Worm (Caenorhabditis elegans) whole organism, L4 larva: ENCODE measurements around the gene srab-23.

ENCODE experiments used
- T26A8.4 ChIP-seq: fragments of 200-800 bp; sonication (Bioruptor generic); IDR thresholded peaks from 2 replicates; pipeline ENCODE4 v1.3.6; 2022; ENCODE audit warnings: missing genetic modification characterization, missing compliant biosample characterization
- Y105C5A.15 ChIP-seq: fragments of 200-800 bp; sonication (Bioruptor generic); IDR thresholded peaks from 2 replicates; pipeline ENCODE4 v1.3.6; 2022; ENCODE audit warnings: missing genetic modification characterization, missing compliant biosample characterization
- ZK546.5 ChIP-seq, 2 experiments: sonication (generic microtip); optimal IDR thresholded peaks; 2 replicates each; lab custom pipeline; 2017; ENCODE audit warnings: missing biosample characterization in 2 of 2, missing genetic modification characterization in 2 of 2
- aha-1 ChIP-seq: fragments of 150-350 bp; peaks from one replicate; lab custom pipeline; 2014; ENCODE audit warnings: missing biosample characterization, missing genetic modification characterization
- ama-1 ChIP-seq: fragments of 150-350 bp; optimal IDR thresholded peaks from 2 replicates; lab custom pipeline; 2014; ENCODE audit warnings: inconsistent platforms, mixed read lengths
- arid-1 ChIP-seq: fragments of 200-800 bp; sonication (Bioruptor generic); conservative IDR thresholded peaks from 2 replicates; pipeline ENCODE4 v1.3.6; 2022; ENCODE audit warnings: missing genetic modification reagents, missing genetic modification characterization, missing compliant biosample characterization
- ceh-28 ChIP-seq: fragments of 150-350 bp; optimal IDR thresholded peaks from 2 replicates; lab custom pipeline; 2014; ENCODE audit warnings: missing biosample characterization, missing genetic modification reagents, missing genetic modification characterization
- ces-1 ChIP-seq: fragments of 150-350 bp; sonication (generic microtip); optimal IDR thresholded peaks from 4 replicates; lab custom pipeline; 2014; ENCODE audit warnings: missing biosample characterization, missing genetic modification reagents, missing genetic modification characterization
- daf-12 ChIP-seq: fragments of 150-350 bp; optimal IDR thresholded peaks from 2 replicates; lab custom pipeline; 2014; ENCODE audit warnings: missing biosample characterization, missing genetic modification reagents, missing genetic modification characterization
- daf-16 ChIP-seq, 3 experiments: sonication (generic microtip); optimal IDR thresholded peaks; 2 replicates each; lab custom pipeline; 2016 to 2017; ENCODE audit warnings: missing genetic modification characterization in 3 of 3, missing genetic modification reagents in 3 of 3, mild to moderate bottlenecking in 2 of 3, missing compliant biosample characterization in 2 of 3, missing biosample characterization in 1 of 3, moderate library complexity in 1 of 3
- daf-19 ChIP-seq: fragments of 200-800 bp; sonication (Bioruptor generic); conservative IDR thresholded peaks from 2 replicates; pipeline ENCODE4 v1.3.6; 2022; ENCODE audit warnings: missing genetic modification characterization, missing compliant biosample characterization
- dmd-9 ChIP-seq: fragments of 200-800 bp; sonication (Bioruptor generic); IDR thresholded peaks from 2 replicates; pipeline ENCODE4 v1.3.6; 2022; ENCODE audit warnings: missing genetic modification reagents, missing genetic modification characterization, missing compliant biosample characterization
- egl-27 ChIP-seq: sonication (generic microtip); optimal IDR thresholded peaks from 3 replicates; lab custom pipeline; 2017; ENCODE audit warnings: missing biosample characterization, missing genetic modification reagents, missing genetic modification characterization
- gei-8 ChIP-seq: fragments of 200-800 bp; sonication (Bioruptor generic); optimal IDR thresholded peaks from 2 replicates; lab custom pipeline; 2018; ENCODE audit warnings: mild to moderate bottlenecking, missing genetic modification characterization, missing compliant biosample characterization
- hlh-30 ChIP-seq: sonication (generic microtip); optimal IDR thresholded peaks from 2 replicates; lab custom pipeline; 2017; ENCODE audit warnings: antibody characterized with exemption, mild to moderate bottlenecking, missing genetic modification characterization, missing compliant biosample characterization; ENCODE audit not compliant: insufficient read depth
- jun-1 ChIP-seq: fragments of 150-350 bp; optimal IDR thresholded peaks from 2 replicates; lab custom pipeline; 2014; ENCODE audit warnings: missing biosample characterization, missing genetic modification reagents, missing genetic modification characterization
- lim-7 ChIP-seq: fragments of 200-800 bp; sonication (Bioruptor generic); IDR thresholded peaks from 2 replicates; pipeline ENCODE4 v1.3.6; 2022; ENCODE audit warnings: missing genetic modification characterization, missing compliant biosample characterization
- lin-13 ChIP-seq: fragments of 150-350 bp; optimal IDR thresholded peaks from 2 replicates; lab custom pipeline; 2014; ENCODE audit warnings: missing biosample characterization, missing genetic modification reagents, missing genetic modification characterization
- lin-38 ChIP-seq: fragments of 200-800 bp; sonication (Bioruptor generic); IDR thresholded peaks from 2 replicates; pipeline ENCODE4 v1.3.6; 2022; ENCODE audit warnings: missing genetic modification reagents, missing genetic modification characterization, missing compliant biosample characterization
- lir-3 ChIP-seq: sonication (generic microtip); optimal IDR thresholded peaks from 2 replicates; lab custom pipeline; 2016; ENCODE audit warnings: mild to moderate bottlenecking, missing genetic modification characterization, missing compliant biosample characterization
- lsy-2 ChIP-seq, 2 experiments: fragments of 150-350 bp in 1 of 2; sonication (generic microtip) in 1 of 2; optimal IDR thresholded peaks; 2 replicates each; lab custom pipeline; 2014 to 2017; ENCODE audit warnings: missing biosample characterization in 2 of 2, missing genetic modification characterization in 2 of 2
- mdl-1 ChIP-seq, 2 experiments: fragments of 150-350 bp in 1 of 2; sonication (generic microtip) in 1 of 2; optimal IDR thresholded peaks; 2 replicates each; lab custom pipeline; 2014 to 2017; ENCODE audit warnings: missing biosample characterization in 2 of 2, missing genetic modification characterization in 2 of 2
- mdt-29 ChIP-seq: fragments of 200-800 bp; sonication (Bioruptor generic); IDR thresholded peaks from 2 replicates; pipeline ENCODE4 v1.3.6; 2022; ENCODE audit warnings: missing genetic modification reagents, missing genetic modification characterization, missing compliant biosample characterization
- mes-2 ChIP-seq: sonication (generic microtip); optimal IDR thresholded peaks from 2 replicates; lab custom pipeline; 2016; ENCODE audit warnings: missing genotype, mild to moderate bottlenecking, missing genetic modification characterization, missing compliant biosample characterization; ENCODE audit not compliant: poor library complexity, severe bottlenecking
- nhr-10 ChIP-seq: fragments of 150-350 bp; optimal IDR thresholded peaks from 2 replicates; lab custom pipeline; 2014; ENCODE audit warnings: missing biosample characterization, missing genetic modification characterization
- nhr-111 ChIP-seq: fragments of 200-800 bp; sonication (Bioruptor generic); optimal IDR thresholded peaks from 2 replicates; lab custom pipeline; 2018; ENCODE audit warnings: mild to moderate bottlenecking, missing genetic modification characterization, missing compliant biosample characterization
- nhr-25 ChIP-seq: sonication (generic microtip); optimal IDR thresholded peaks from 2 replicates; lab custom pipeline; 2017; ENCODE audit warnings: missing genetic modification characterization, mild to moderate bottlenecking, missing compliant biosample characterization, antibody characterized with exemption, moderate library complexity, borderline replicate concordance; ENCODE audit not compliant: insufficient read depth
- nhr-76 ChIP-seq: fragments of 150-350 bp; optimal IDR thresholded peaks from 2 replicates; lab custom pipeline; 2014; ENCODE audit warnings: missing biosample characterization, missing genetic modification characterization
- saeg-2 ChIP-seq: fragments of 200-800 bp; sonication (Bioruptor generic); IDR thresholded peaks from 2 replicates; pipeline ENCODE4 v1.3.6; 2022; ENCODE audit warnings: missing genetic modification reagents, missing genetic modification characterization, missing compliant biosample characterization
- set-16 ChIP-seq: fragments of 200-800 bp; sonication (Bioruptor generic); IDR thresholded peaks from 2 replicates; pipeline ENCODE4 v1.3.6; 2022; ENCODE audit warnings: missing genetic modification reagents, missing genetic modification characterization, missing compliant biosample characterization
- skn-1 ChIP-seq: fragments of 150-350 bp; optimal IDR thresholded peaks from 2 replicates; lab custom pipeline; 2014; ENCODE audit warnings: missing biosample characterization, missing genetic modification characterization
- spr-3 ChIP-seq: fragments of 200-800 bp; sonication (Bioruptor generic); optimal IDR thresholded peaks from 2 replicates; lab custom pipeline; 2018; ENCODE audit warnings: mild to moderate bottlenecking, missing genetic modification characterization, missing compliant biosample characterization
- unc-130 ChIP-seq: sonication (generic microtip); optimal IDR thresholded peaks from 2 replicates; lab custom pipeline; 2016; ENCODE audit warnings: missing genetic modification reagents, missing genetic modification characterization, missing compliant biosample characterization
- unc-39 ChIP-seq: sonication (generic microtip); optimal IDR thresholded peaks from 2 replicates; lab custom pipeline; 2017; ENCODE audit warnings: missing biosample characterization, missing genetic modification characterization
- unc-62 ChIP-seq, 3 experiments: fragments of 150-350 bp in 1 of 3; sonication (generic microtip); optimal IDR thresholded peaks in 2 of 3; peaks in 1 of 3; 1 replicate in 1 of 3; 2 replicates in 2 of 3; lab custom pipeline; 2014 to 2017; ENCODE audit warnings: missing biosample characterization in 3 of 3, missing genetic modification characterization in 3 of 3, missing genetic modification reagents in 3 of 3, missing genotype in 1 of 3
- zfp-2 ChIP-seq: sonication (generic microtip); optimal IDR thresholded peaks from 2 replicates; lab custom pipeline; 2016; ENCODE audit warnings: mild to moderate bottlenecking, missing genetic modification characterization, missing compliant biosample characterization
- ztf-11 ChIP-seq: fragments of 150-350 bp; optimal IDR thresholded peaks from 2 replicates; lab custom pipeline; 2014; ENCODE audit warnings: missing biosample characterization, missing genetic modification characterization

Gene srab-23

DNA sequence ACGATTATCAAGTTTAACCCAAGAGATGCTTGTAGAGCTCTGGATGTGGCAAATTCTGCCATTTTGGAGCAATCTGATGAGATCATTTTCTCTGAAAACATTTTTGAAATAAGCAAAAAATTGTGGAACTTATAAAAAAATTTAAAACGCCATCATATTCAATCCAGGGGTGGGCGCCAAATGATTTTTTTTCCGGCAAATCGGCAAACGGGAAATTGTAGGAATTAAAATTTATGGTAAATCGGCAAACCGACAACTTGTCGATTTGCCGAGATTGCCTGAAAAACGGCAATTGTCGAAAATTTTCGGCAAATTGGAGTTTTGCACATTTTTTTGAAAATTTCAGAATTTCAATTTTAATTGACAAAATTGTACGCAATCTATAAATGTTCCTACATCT, at the start of gene srab-23:
Gene srab-23, minus strand, starts transcription at position 101 of the 400 bp plus-strand sequence.
- TF ChIP-seq egl-27 (tag; lab: Kevin White, UChicago) (no peak), hlh-30 (tag; lab: Kevin White, UChicago) (no peak), jun-1 (tag; lab: Kevin White, UChicago) (no peak), gei-8 (GFP tag; lab: Kevin White, UChicago) (no peak), unc-39 (no peak), daf-19 (GFP tag; lab: Robert Waterston, UW) (no peak), nhr-25 (tag; lab: Kevin White, UChicago) (no peak), ztf-11 (tag; lab: Kevin White, UChicago) (no peak), mdl-1 (tag; optimal IDR thresholded peaks at IDR 0.05; lab: Kevin White, UChicago) (no peak), nhr-111 (GFP tag; lab: Kevin White, UChicago) (no peak), T26A8.4 (no peak), mdt-29 (GFP tag; lab: Robert Waterston, UW) (no peak), zfp-2 (tag; lab: Kevin White, UChicago) (no peak), lim-7 (GFP tag; lab: Robert Waterston, UW) (no peak), lin-38 (GFP tag; lab: Robert Waterston, UW) (no peak), nhr-10 (no peak)

DNA sequence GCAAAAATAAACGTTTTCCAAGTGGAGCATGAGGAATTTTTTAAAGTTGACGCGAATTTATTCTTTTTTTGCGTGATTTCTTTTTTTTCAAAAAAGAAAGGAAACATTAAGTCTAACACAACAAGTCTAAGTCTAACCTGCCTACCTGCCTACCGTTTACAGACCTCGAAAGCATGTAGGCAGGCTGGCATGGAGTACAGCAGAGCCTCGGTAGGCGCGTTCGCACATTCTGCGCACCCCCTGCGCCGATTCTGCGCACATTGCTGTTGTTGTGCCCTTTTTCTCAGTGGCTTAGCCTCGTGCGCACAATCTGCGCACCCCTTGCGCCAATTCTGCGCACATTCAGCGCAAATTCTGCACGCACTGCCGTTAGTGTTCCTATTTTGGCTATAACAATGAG, 48.4 kb upstream of the srab-23 start:
- TF ChIP-seq dmd-9 (GFP tag; lab: Robert Waterston, UW) (no peak), set-16 (peak; percentile 48; the same call in 1 of the 2 replicates), aha-1 (peak; percentile 93)
- TF ChIP-seq, all 104 proteins: peak for 2

DNA sequence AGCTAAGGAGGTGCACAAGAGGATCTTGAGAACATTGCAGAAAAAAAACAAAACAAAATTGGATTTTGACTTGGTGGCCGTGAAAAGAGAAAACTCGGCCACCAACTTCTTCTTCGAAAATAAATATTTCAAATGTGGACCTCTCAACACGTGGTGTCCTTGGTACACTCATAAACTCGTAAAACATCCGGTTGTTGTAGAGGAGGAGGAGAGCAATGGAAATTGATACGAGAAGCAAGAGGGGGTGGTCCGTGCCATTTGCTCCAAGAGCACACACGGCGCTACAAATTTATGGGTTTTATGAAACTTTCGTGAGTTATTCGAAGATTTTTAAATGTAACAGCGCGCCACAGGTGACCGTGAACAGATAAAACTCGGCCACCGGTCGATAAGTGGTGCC, 46.4 kb upstream of the srab-23 start:
- no peak for TF ChIP-seq ama-1 (lab: Kevin White, UChicago)
- TF ChIP-seq unc-130 (GFP tag; lab: Kevin White, UChicago) = no peak
- no peak for TF ChIP-seq mes-2 (tag; lab: Kevin White, UChicago)
- TF ChIP-seq lin-13 (GFP tag; lab: Kevin White, UChicago) = no peak
- TF ChIP-seq set-16 = no peak
- no peak for TF ChIP-seq nhr-76 (tag; lab: Kevin White, UChicago)
- TF ChIP-seq ZK546.5 (tag; optimal IDR thresholded peaks at IDR 0.05; lab: Kevin White, UChicago) = no peak
- TF ChIP-seq skn-1 (tag; lab: Kevin White, UChicago) = no peak
- no peak for TF ChIP-seq arid-1
- TF ChIP-seq lsy-2 (tag; optimal IDR thresholded peaks at IDR 0.05; lab: Kevin White, UChicago) = no peak
- no peak for TF ChIP-seq daf-16 (GFP tag; optimal IDR thresholded peaks at IDR 0.05; lab: Kevin White, UChicago)
- TF ChIP-seq daf-16 (tag; optimal IDR thresholded peaks at IDR 0.05; lab: Kevin White, UChicago) = no peak
- no peak for TF ChIP-seq Y105C5A.15 (GFP tag; lab: Robert Waterston, UW)
- no peak for TF ChIP-seq unc-62 (GFP tag; optimal IDR thresholded peaks at IDR 0.05 in 1 of 2; lab: Kevin White, UChicago)
- no peak for TF ChIP-seq unc-62 (tag; optimal IDR thresholded peaks at IDR 0.05; lab: Kevin White, UChicago)
- no peak for TF ChIP-seq spr-3
- TF ChIP-seq lir-3 (tag; lab: Kevin White, UChicago) = no peak
- TF ChIP-seq ceh-28 (tag; lab: Kevin White, UChicago) = no peak
- TF ChIP-seq ces-1 (GFP tag; lab: Kevin White, UChicago) = no peak
- TF ChIP-seq ztf-11 (tag; lab: Kevin White, UChicago) = no peak
- TF ChIP-seq daf-12 (tag; lab: Kevin White, UChicago) = no peak
- TF ChIP-seq, all 104 proteins: peak for 0

DNA sequence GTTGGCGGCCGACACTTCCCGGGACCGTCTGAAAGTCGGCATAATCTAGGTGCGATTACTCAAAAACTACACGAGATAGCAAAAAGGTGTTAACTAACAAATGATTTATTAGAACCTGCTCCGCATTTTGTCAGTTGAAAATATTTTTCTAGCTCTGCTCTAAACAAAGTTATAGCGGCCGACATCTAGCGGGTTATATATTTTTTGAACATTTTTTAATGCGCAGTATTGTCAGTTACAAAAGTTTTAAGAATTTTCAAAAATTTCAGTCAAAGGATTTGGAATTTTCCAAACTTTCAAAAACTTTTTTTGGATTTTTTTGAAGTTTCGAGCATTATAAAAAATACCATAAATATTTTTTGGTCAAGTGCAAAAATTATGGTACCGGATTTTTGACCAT, 45.8 kb upstream of the srab-23 start:
- TF ChIP-seq aha-1 (peak; percentile 68), saeg-2 (GFP tag; lab: Robert Waterston, UW) (no peak)
